Worm (Caenorhabditis elegans) whole organism, L4 larva: ENCODE results near the gene hsp-4.

ENCODE experiments used
- nhr-237 ChIP-seq: sonication (generic microtip); optimal IDR thresholded peaks from 2 replicates; lab custom pipeline; 2017; ENCODE audit warnings: missing biosample characterization, missing genetic modification characterization
- unc-39 ChIP-seq: sonication (generic microtip); optimal IDR thresholded peaks from 2 replicates; lab custom pipeline; 2017; ENCODE audit warnings: missing biosample characterization, missing genetic modification characterization

- no peak for TF ChIP-seq unc-39 (tag; lab: Kevin White, UChicago)
- no peak for TF ChIP-seq nhr-237 (tag; lab: Kevin White, UChicago)
Measured at ce11 chrII:7338995-7339394, 13.4 kb downstream of the hsp-4 start, which contains the start of gene nhr-21.
